Worm (Caenorhabditis elegans): ENCODE measurements around the gene K09E9.1.

K09E9.1 gene

ce11 chrX:15675622-15676021 is 55.3 kb downstream of the K09E9.1 start, which contains the start of gene F59D12.2:
Gene F59D12.2 (minus strand): TSS chrX:15675722.
- TF ChIP-seq mep-1 (tag; optimal IDR thresholded peaks at IDR 0.05): no peak

Measured in whole organism, L1 larva.